Fruit fly (Drosophila melanogaster): Measurements from ENCODE around the gene CG15820.

The CG15820 gene

DNA sequence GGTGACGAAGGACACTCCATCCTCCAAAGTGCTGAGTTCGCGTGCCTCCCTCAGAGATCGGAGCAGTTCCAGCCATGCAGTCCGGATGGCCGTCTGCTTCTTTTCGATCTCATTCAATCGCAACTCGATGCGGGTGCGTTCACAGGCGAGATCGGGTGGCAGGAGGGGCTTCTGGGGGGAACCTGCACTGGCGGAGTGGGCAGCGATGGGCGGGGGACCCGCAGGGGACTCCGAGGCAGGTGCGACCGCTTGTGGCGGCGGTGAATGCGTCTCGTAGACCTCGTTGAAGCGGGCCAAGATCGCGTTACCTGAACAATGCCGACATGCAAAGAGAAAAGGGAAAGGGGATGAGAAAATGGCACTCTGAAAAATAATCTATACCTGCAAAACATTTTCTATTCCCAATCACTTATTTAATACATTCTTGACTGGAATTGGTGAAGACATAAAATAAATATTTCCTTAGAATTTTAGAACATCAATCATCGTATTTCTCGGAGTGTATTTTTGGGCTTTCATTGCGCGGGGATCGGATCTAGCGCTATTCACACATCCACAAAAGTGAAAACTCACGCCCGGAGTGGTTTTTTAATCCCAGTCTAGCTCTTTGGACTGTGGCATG, 15.3 kb downstream of the CG15820 start (continued):
- TF ChIP-seq Atf3 (GFP tag; optimal IDR thresholded peaks at IDR 0.05) = no peak
- TF ChIP-seq Hsf (GFP tag; optimal IDR thresholded peaks at IDR 0.05) = peak; percentile 29
- TF ChIP-seq Bgb (GFP tag; IDR thresholded peaks at IDR 0.05; ENCODE audit: partially characterized antibody) = no peak
- TF ChIP-seq CG6854 (GFP tag; optimal IDR thresholded peaks at IDR 0.05) = no peak
- no peak for TF ChIP-seq CG11456 (GFP tag; IDR thresholded peaks at IDR 0.05)
- peak; percentile 58 for TF ChIP-seq CG5180 (GFP tag; optimal IDR thresholded peaks at IDR 0.05)
- peak; percentile 70 for TF ChIP-seq gem (tag; optimal IDR thresholded peaks at IDR 0.05)
- TF ChIP-seq kay (GFP tag; optimal IDR thresholded peaks at IDR 0.05) = no peak
- peak; percentile 14 for TF ChIP-seq CG17186 (GFP tag; optimal IDR thresholded peaks at IDR 0.05)
- no peak for TF ChIP-seq eyg (GFP tag; optimal IDR thresholded peaks at IDR 0.05)
- peak; percentile 42 for TF ChIP-seq PHDP (tag; optimal IDR thresholded peaks at IDR 0.05)
- TF ChIP-seq br (optimal IDR thresholded peaks at IDR 0.05) = no peak
- no peak for TF ChIP-seq fd64A (GFP tag; optimal IDR thresholded peaks at IDR 0.05)
- peak; percentile 23; the same call in 1 of the 2 replicates for TF ChIP-seq E2f2 (GFP tag; IDR thresholded peaks at IDR 0.05)
- no peak for TF ChIP-seq HLHmδ (GFP tag; optimal IDR thresholded peaks at IDR 0.05)
- TF ChIP-seq fu2 (GFP tag; optimal IDR thresholded peaks at IDR 0.05) = no peak
- TF ChIP-seq Kr (GFP tag; optimal IDR thresholded peaks at IDR 0.05) = no peak
- TF ChIP-seq CG2712 (tag; optimal IDR thresholded peaks at IDR 0.05) = peak; percentile 83
- no peak for TF ChIP-seq al (GFP tag; IDR thresholded peaks at IDR 0.05)
- TF ChIP-seq CG18262 (tag; optimal IDR thresholded peaks at IDR 0.05) = peak; percentile 77
- peak; percentile 51; the same call in 1 of the 2 replicates for TF ChIP-seq lmd (GFP tag; IDR thresholded peaks at IDR 0.05)
- peak; percentile 62 for TF ChIP-seq HLH3B (GFP tag; IDR thresholded peaks at IDR 0.05)
- no peak for TF ChIP-seq mirr (GFP tag; optimal IDR thresholded peaks at IDR 0.05)
- no peak for TF ChIP-seq ems (GFP tag; optimal IDR thresholded peaks at IDR 0.05)
- TF ChIP-seq Oli (tag; optimal IDR thresholded peaks at IDR 0.05) = peak; percentile 44
- TF ChIP-seq hth (optimal IDR thresholded peaks at IDR 0.05) = no peak
- TF ChIP-seq CG14710 (tag; optimal IDR thresholded peaks at IDR 0.05) = peak; percentile 66
- no peak for TF ChIP-seq Doc3 (GFP tag; IDR thresholded peaks at IDR 0.05; ENCODE audit: partially characterized antibody)
- TF ChIP-seq CG33213 (GFP tag; optimal IDR thresholded peaks at IDR 0.05) = no peak
- peak; percentile 64; the same call in 1 of the 2 replicates for TF ChIP-seq chm (GFP tag; IDR thresholded peaks at IDR 0.05)
- no peak for TF ChIP-seq en (GFP tag; optimal IDR thresholded peaks at IDR 0.05)
- TF ChIP-seq Abd-B (GFP tag; optimal IDR thresholded peaks at IDR 0.05) = peak; percentile 20
- no peak for TF ChIP-seq CG18619 (GFP tag; optimal IDR thresholded peaks at IDR 0.05)
- peak; percentile 56 for TF ChIP-seq CG2875 (GFP tag; optimal IDR thresholded peaks at IDR 0.05)
- TF ChIP-seq CG1233 (GFP tag; optimal IDR thresholded peaks at IDR 0.05) = no peak
- TF ChIP-seq unpg (GFP tag; optimal IDR thresholded peaks at IDR 0.05) = peak; percentile 60
- no peak for TF ChIP-seq CG16815 (GFP tag; optimal IDR thresholded peaks at IDR 0.05)
- peak; percentile 69 for TF ChIP-seq CG15601 (tag; optimal IDR thresholded peaks at IDR 0.05)
- no peak for TF ChIP-seq grn (GFP tag; optimal IDR thresholded peaks at IDR 0.05)
- no peak for TF ChIP-seq CG9437 (GFP tag; optimal IDR thresholded peaks at IDR 0.05)
- TF ChIP-seq wor (GFP tag; IDR thresholded peaks at IDR 0.05) = 0 out of 2 replicates have a peak, but pooled peaks have one; percentile 17
- no peak for TF ChIP-seq NC2β (GFP tag; optimal IDR thresholded peaks at IDR 0.05)
- TF ChIP-seq Opbp (GFP tag; IDR thresholded peaks at IDR 0.05; ENCODE audit: partially characterized antibody) = no peak
- TF ChIP-seq CG8765 (GFP tag; IDR thresholded peaks at IDR 0.05) = no peak
- no peak for TF ChIP-seq lov (optimal IDR thresholded peaks at IDR 0.05)
- TF ChIP-seq lov (GFP tag; IDR thresholded peaks at IDR 0.05) = 0 out of 3 replicates have a peak, but pooled peaks have one; percentile 37
- peak; percentile 61 for TF ChIP-seq croc (GFP tag; conservative IDR thresholded peaks at IDR 0.05)
- no peak for TF ChIP-seq CG14965 (GFP tag; optimal IDR thresholded peaks at IDR 0.05; ENCODE audit: borderline replicate concordance)
- TF ChIP-seq jigr1 (GFP tag; IDR thresholded peaks at IDR 0.05) = no peak
- TF ChIP-seq ftz-f1 (GFP tag; optimal IDR thresholded peaks at IDR 0.05) = no peak
- TF ChIP-seq fd3F (GFP tag; optimal IDR thresholded peaks at IDR 0.05) = no peak

All from whole organism, embryonic.